Fruit fly (Drosophila melanogaster): ENCODE data around the gene CG32262.

CG32262 gene

dm6 chr3L:3787077-3787433, 22.9 kb downstream of the CG32262 start:
- TF ChIP-seq EcR (GFP tag; optimal IDR thresholded peaks at IDR 0.05) = no peak
- no peak for TF ChIP-seq Dll (optimal IDR thresholded peaks at IDR 0.05)
- TF ChIP-seq psq (optimal IDR thresholded peaks at IDR 0.05) = no peak
- TF ChIP-seq CG8478 (optimal IDR thresholded peaks at IDR 0.05) = no peak
- TF ChIP-seq pan (optimal IDR thresholded peaks at IDR 0.05) = no peak
- no peak for TF ChIP-seq usp (GFP tag; optimal IDR thresholded peaks at IDR 0.05)

dm6 chr3L:3786344-3787076, 23.5 kb downstream of the CG32262 start:
- TF ChIP-seq psq (optimal IDR thresholded peaks at IDR 0.05) (no peak), EcR (GFP tag; optimal IDR thresholded peaks at IDR 0.05) (no peak), usp (GFP tag; optimal IDR thresholded peaks at IDR 0.05) (no peak), Dll (optimal IDR thresholded peaks at IDR 0.05) (no peak), CG8478 (optimal IDR thresholded peaks at IDR 0.05) (no peak), pan (optimal IDR thresholded peaks at IDR 0.05) (no peak)

- TF ChIP-seq usp (GFP tag; optimal IDR thresholded peaks at IDR 0.05) (no peak), psq (optimal IDR thresholded peaks at IDR 0.05) (no peak)
These were observed 24.3 kb downstream of the CG32262 start for dm6 chr3L:3785688-3786087.

dm6 chr3L:3785002-3785661, 24.9 kb downstream of the CG32262 start:
- TF ChIP-seq usp (GFP tag; optimal IDR thresholded peaks at IDR 0.05) (no peak), CG8478 (optimal IDR thresholded peaks at IDR 0.05) (peak; percentile 44)

- TF ChIP-seq CG8478 (optimal IDR thresholded peaks at IDR 0.05) = no peak
- peak; percentile 57 to 91 for TF ChIP-seq EcR (GFP tag; optimal IDR thresholded peaks at IDR 0.05)
These were observed 26.0 kb downstream of the CG32262 start for dm6 chr3L:3784001-3784400.

dm6 chr3L:3783436-3783835, 26.6 kb downstream of the CG32262 start:
- TF ChIP-seq CG8478 (optimal IDR thresholded peaks at IDR 0.05) (no peak), usp (GFP tag; optimal IDR thresholded peaks at IDR 0.05) (no peak), EcR (GFP tag; optimal IDR thresholded peaks at IDR 0.05) (no peak), pan (optimal IDR thresholded peaks at IDR 0.05) (no peak), Dll (optimal IDR thresholded peaks at IDR 0.05) (no peak), psq (optimal IDR thresholded peaks at IDR 0.05) (no peak)

- no peak for TF ChIP-seq psq (optimal IDR thresholded peaks at IDR 0.05)
- TF ChIP-seq usp (GFP tag; optimal IDR thresholded peaks at IDR 0.05) = no peak
- no peak for TF ChIP-seq EcR (GFP tag; optimal IDR thresholded peaks at IDR 0.05)
- no peak for TF ChIP-seq CG8478 (optimal IDR thresholded peaks at IDR 0.05)
- no peak for TF ChIP-seq Dll (optimal IDR thresholded peaks at IDR 0.05)
- no peak for TF ChIP-seq pan (optimal IDR thresholded peaks at IDR 0.05)
These were observed 27.3 kb downstream of the CG32262 start for dm6 chr3L:3782584-3783218.

- TF ChIP-seq usp (GFP tag; optimal IDR thresholded peaks at IDR 0.05) = no peak
- TF ChIP-seq CG8478 (optimal IDR thresholded peaks at IDR 0.05) = no peak
- no peak for TF ChIP-seq EcR (GFP tag; optimal IDR thresholded peaks at IDR 0.05)
- no peak for TF ChIP-seq Dll (optimal IDR thresholded peaks at IDR 0.05)
- no peak for TF ChIP-seq psq (optimal IDR thresholded peaks at IDR 0.05)
These were observed 31.5 kb downstream of the CG32262 start for dm6 chr3L:3778463-3778862.

dm6 chr3L:3776559-3777097, 33.4 kb downstream of the CG32262 start:
- TF ChIP-seq CG8478 (optimal IDR thresholded peaks at IDR 0.05) (no peak), Dll (optimal IDR thresholded peaks at IDR 0.05) (no peak), usp (GFP tag; optimal IDR thresholded peaks at IDR 0.05) (no peak), pan (optimal IDR thresholded peaks at IDR 0.05) (no peak), EcR (GFP tag; optimal IDR thresholded peaks at IDR 0.05) (no peak), psq (optimal IDR thresholded peaks at IDR 0.05) (no peak)

dm6 chr3L:3773317-3773716, 36.7 kb downstream of the CG32262 start:
- TF ChIP-seq CG8478 (optimal IDR thresholded peaks at IDR 0.05) (no peak), pan (optimal IDR thresholded peaks at IDR 0.05) (no peak), usp (GFP tag; optimal IDR thresholded peaks at IDR 0.05) (no peak), EcR (GFP tag; optimal IDR thresholded peaks at IDR 0.05) (no peak), psq (optimal IDR thresholded peaks at IDR 0.05) (no peak), Dll (optimal IDR thresholded peaks at IDR 0.05) (no peak)

dm6 chr3L:3772284-3772987, 37.6 kb downstream of the CG32262 start:
- TF ChIP-seq Dll (optimal IDR thresholded peaks at IDR 0.05) = no peak
- no peak for TF ChIP-seq pan (optimal IDR thresholded peaks at IDR 0.05)
- TF ChIP-seq CG8478 (optimal IDR thresholded peaks at IDR 0.05) = no peak
- no peak for TF ChIP-seq usp (GFP tag; optimal IDR thresholded peaks at IDR 0.05)
- no peak for TF ChIP-seq psq (optimal IDR thresholded peaks at IDR 0.05)
- TF ChIP-seq EcR (GFP tag; optimal IDR thresholded peaks at IDR 0.05) = no peak

- no peak for TF ChIP-seq usp (GFP tag; optimal IDR thresholded peaks at IDR 0.05)
- no peak for TF ChIP-seq Dll (optimal IDR thresholded peaks at IDR 0.05)
- TF ChIP-seq EcR (GFP tag; optimal IDR thresholded peaks at IDR 0.05) = no peak
- TF ChIP-seq pan (optimal IDR thresholded peaks at IDR 0.05) = no peak
- TF ChIP-seq CG8478 (optimal IDR thresholded peaks at IDR 0.05) = no peak
- TF ChIP-seq psq (optimal IDR thresholded peaks at IDR 0.05) = no peak
These were observed 38.5 kb downstream of the CG32262 start for dm6 chr3L:3771406-3771935.
